Worm (Caenorhabditis elegans): ENCODE measurements around the gene H14N18.4.
A peak's percentile ranks its signal among the peaks of the same experiment; 100 is the strongest.

H14N18.4 gene

DNA sequence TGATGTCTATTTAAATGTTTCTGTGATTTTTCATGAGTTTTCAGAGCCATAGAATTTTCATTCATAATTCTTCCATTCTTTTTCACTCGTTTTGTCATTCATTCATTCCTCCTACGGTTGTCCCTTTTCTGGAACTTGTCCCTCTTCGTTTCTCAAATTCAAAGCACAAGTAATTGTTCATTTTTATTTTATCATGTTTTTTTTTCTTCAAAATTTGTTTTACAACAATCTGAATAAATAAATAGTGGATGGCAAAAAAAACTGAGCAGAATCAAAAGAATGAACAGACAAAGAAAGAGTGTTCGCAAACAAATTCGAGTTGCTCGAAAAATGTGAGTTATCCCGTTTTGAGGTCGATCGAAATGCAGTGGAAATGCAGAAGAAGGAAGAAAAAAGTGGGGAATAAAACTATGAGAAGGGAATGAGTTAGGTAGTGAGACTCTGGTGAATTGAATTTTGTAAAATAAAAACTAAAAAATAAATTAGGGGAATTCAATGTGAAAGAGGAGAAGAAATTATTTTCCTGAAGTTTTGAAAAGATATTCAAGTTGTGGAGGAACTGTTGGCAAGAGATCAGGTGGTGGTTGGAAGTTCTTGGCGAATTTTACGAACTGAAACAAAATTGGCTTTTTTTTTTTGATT is 10.8 kb upstream of the H14N18.4 start:
- no peak for TF ChIP-seq fkh-10 (GFP tag; optimal IDR thresholded peaks at IDR 0.05)
- no peak for TF ChIP-seq isw-1 (GFP tag; IDR thresholded peaks at IDR 0.05)
- no peak for TF ChIP-seq lin-14 (GFP tag; optimal IDR thresholded peaks at IDR 0.05)
- no peak for TF ChIP-seq C04F5.9 (tag; optimal IDR thresholded peaks at IDR 0.05)
- TF ChIP-seq lin-13 (GFP tag; optimal IDR thresholded peaks at IDR 0.05): no peak
- no peak for TF ChIP-seq zip-4 (GFP tag; optimal IDR thresholded peaks at IDR 0.05)
- TF ChIP-seq ztf-4 (tag; optimal IDR thresholded peaks at IDR 0.05): no peak
- TF ChIP-seq unc-86 (tag; optimal IDR thresholded peaks at IDR 0.05): no peak
- no peak for TF ChIP-seq lin-15B (tag; optimal IDR thresholded peaks at IDR 0.05)
- TF ChIP-seq fos-1 (tag; optimal IDR thresholded peaks at IDR 0.05): no peak
- no peak for TF ChIP-seq nhr-47 (tag; optimal IDR thresholded peaks at IDR 0.05)
- TF ChIP-seq sox-4 (tag; optimal IDR thresholded peaks at IDR 0.05): no peak
- no peak for TF ChIP-seq aha-1 (tag; optimal IDR thresholded peaks at IDR 0.05)
- TF ChIP-seq mab-9 (GFP tag; IDR thresholded peaks at IDR 0.05): no peak
- TF ChIP-seq ces-1 (GFP tag; optimal IDR thresholded peaks at IDR 0.05): no peak
- TF ChIP-seq irx-1 (tag; optimal IDR thresholded peaks at IDR 0.05): no peak
- no peak for TF ChIP-seq tlp-1 (tag; optimal IDR thresholded peaks at IDR 0.05)
- TF ChIP-seq unc-30 (tag; optimal IDR thresholded peaks at IDR 0.05): no peak
- peak in 1 of 2 experiments; percentile 28 for TF ChIP-seq lsy-2 (tag; optimal IDR thresholded peaks at IDR 0.05)
- TF ChIP-seq unc-98 (GFP tag; IDR thresholded peaks at IDR 0.05): no peak
- no peak for TF ChIP-seq lin-35 (GFP tag; optimal IDR thresholded peaks at IDR 0.05)
- TF ChIP-seq elt-3 (tag; optimal IDR thresholded peaks at IDR 0.05): peak in 1 of 6 experiments; percentile 20
- no peak for TF ChIP-seq unc-130 (tag; optimal IDR thresholded peaks at IDR 0.05)
- TF ChIP-seq fkh-8 (tag; optimal IDR thresholded peaks at IDR 0.05): no peak
- TF ChIP-seq fkh-4 (tag; optimal IDR thresholded peaks at IDR 0.05; ENCODE audit: borderline replicate concordance): no peak
- TF ChIP-seq grh-1 (GFP tag; IDR thresholded peaks at IDR 0.05): no peak
- TF ChIP-seq efl-3 (GFP tag; optimal IDR thresholded peaks at IDR 0.05): no peak
- no peak for TF ChIP-seq ceh-82 (tag; optimal IDR thresholded peaks at IDR 0.05)
- TF ChIP-seq C16A3.4 (tag; optimal IDR thresholded peaks at IDR 0.05): no peak
- peak; percentile 60 for TF ChIP-seq nhr-71 (tag; optimal IDR thresholded peaks at IDR 0.05)
- no peak for TF ChIP-seq lir-3 (tag; optimal IDR thresholded peaks at IDR 0.05; ENCODE audit: poor library complexity)
- TF ChIP-seq nhr-84 (tag; optimal IDR thresholded peaks at IDR 0.05): no peak
- no peak for TF ChIP-seq nhr-12 (tag; optimal IDR thresholded peaks at IDR 0.05)
- no peak for TF ChIP-seq ceh-90 (tag; optimal IDR thresholded peaks at IDR 0.05)
- TF ChIP-seq dsc-1 (tag; optimal IDR thresholded peaks at IDR 0.05): no peak
- TF ChIP-seq nhr-90 (tag; optimal IDR thresholded peaks at IDR 0.05; ENCODE audit: poor library complexity): peak; percentile 38
- no peak for TF ChIP-seq nhr-77 (tag; optimal IDR thresholded peaks at IDR 0.05)
- peak; percentile 35 for TF ChIP-seq skn-1 (tag; optimal IDR thresholded peaks at IDR 0.05)
- no peak for TF ChIP-seq snpc-4 (tag; optimal IDR thresholded peaks at IDR 0.05)
- no peak for TF ChIP-seq elt-2 (tag; optimal IDR thresholded peaks at IDR 0.05)
- no peak for TF ChIP-seq pag-3 (tag; optimal IDR thresholded peaks at IDR 0.05; ENCODE audit: borderline replicate concordance, insufficient read depth)
- TF ChIP-seq nhr-237 (tag; optimal IDR thresholded peaks at IDR 0.05): no peak
- no peak for TF ChIP-seq nhr-11 (tag; optimal IDR thresholded peaks at IDR 0.05)
- peak; percentile 17 for TF ChIP-seq blmp-1 (tag; optimal IDR thresholded peaks at IDR 0.05)
- TF ChIP-seq pqm-1 (tag; optimal IDR thresholded peaks at IDR 0.05): no peak
- TF ChIP-seq mef-2 (tag; optimal IDR thresholded peaks at IDR 0.05): no peak
- TF ChIP-seq hpl-2 (GFP tag; optimal IDR thresholded peaks at IDR 0.05): no peak
- TF ChIP-seq mdl-1 (tag; optimal IDR thresholded peaks at IDR 0.05): no peak
- TF ChIP-seq nhr-85 (tag): peak; percentile 65
- TF ChIP-seq efl-1 (optimal IDR thresholded peaks at IDR 0.05): no peak
- TF ChIP-seq efl-1 (GFP tag; optimal IDR thresholded peaks at IDR 0.05 in 1 of 2): peak in 1 of 2 experiments; percentile 8
- no peak for TF ChIP-seq egl-27 (tag; optimal IDR thresholded peaks at IDR 0.05)
- no peak for TF ChIP-seq nhr-28 (tag; optimal IDR thresholded peaks at IDR 0.05)

All from whole organism, L1 larva.